Fruit fly (Drosophila melanogaster): ENCODE results near the gene Seipin.

DNA sequence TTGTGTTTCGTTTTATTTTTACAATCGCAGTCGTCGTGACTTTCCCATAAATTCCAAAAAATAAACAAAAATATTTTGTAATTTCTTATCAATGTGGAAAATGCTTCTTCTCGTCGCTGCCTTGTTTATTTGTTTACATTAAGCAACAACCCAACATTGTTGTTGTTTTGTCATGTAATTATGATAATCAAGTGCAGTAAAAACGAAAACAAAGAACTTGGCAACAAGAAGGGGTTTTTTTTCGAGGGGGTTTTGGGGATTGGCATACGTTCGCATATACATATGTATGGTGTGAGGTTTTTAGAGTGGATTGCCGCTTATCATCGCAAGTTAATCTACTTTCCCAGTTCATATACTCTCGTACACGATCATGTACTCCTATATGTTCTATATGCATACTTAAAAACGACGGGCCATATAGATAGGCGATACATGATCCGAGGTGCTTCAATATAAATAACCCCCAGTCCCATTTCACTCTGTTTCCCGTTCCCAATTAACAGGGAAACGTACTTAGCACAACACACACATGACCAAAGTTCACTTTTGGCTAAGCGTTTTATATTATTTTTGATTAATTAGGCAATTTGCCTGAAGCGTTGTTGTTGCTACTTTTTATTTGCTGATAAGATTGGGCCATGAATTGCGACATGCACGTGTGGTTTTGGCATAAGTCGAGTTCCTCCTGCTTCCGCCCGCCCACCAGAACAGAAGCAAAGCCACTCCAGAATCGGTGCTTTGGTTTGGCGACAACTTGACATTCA is 34.1 kb downstream of the Seipin start:
- TF ChIP-seq CTCF (optimal IDR thresholded peaks at IDR 0.05): no peak
- TF ChIP-seq CG8478 (optimal IDR thresholded peaks at IDR 0.05): no peak

Measured in S2 (cell line).